Worm (Caenorhabditis elegans) whole organism, L4 larva: ENCODE results near the gene T19C4.5.

Experiments
- aha-1 ChIP-seq: fragments of 150-350 bp; peaks from one replicate; lab custom pipeline; 2014; ENCODE audit warnings: missing biosample characterization, missing genetic modification characterization
- snpc-4 ChIP-seq: fragments of 150-350 bp; optimal IDR thresholded peaks from 2 replicates; lab custom pipeline; 2014; ENCODE audit warnings: missing biosample characterization, missing genetic modification characterization
- zfp-2 ChIP-seq: sonication (generic microtip); optimal IDR thresholded peaks from 2 replicates; lab custom pipeline; 2016; ENCODE audit warnings: mild to moderate bottlenecking, missing genetic modification characterization, missing compliant biosample characterization

DNA sequence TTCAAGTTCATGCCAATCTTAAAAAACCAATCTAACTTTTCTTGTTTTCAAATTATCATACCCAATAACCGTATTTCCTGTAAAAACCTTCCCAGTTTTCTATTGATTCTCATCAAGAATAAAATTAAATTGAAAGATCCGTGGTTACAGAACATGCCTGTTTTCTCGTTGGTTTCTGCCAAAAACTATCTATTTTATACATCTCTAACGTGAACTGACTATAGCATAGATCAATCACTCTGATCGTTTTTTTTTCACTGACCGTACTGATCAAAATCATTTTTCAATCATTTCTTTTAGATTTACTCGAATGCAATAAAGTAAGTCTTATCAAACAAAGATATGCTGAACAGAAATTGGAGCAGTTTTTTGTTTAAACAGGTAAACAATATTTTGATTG is 47.1 kb upstream of the T19C4.5 start, which contains the start of gene C06H2.2:
- TF ChIP-seq zfp-2 (tag; lab: Kevin White, UChicago) (no peak), snpc-4 (tag; lab: Kevin White, UChicago) (no peak), aha-1 (tag; lab: Kevin White, UChicago) (no peak)
